Worm (Caenorhabditis elegans) whole organism, L3 larva: ENCODE results near the gene csn-4.

Experiments
- nhr-28 ChIP-seq: fragments of 150-350 bp; optimal IDR thresholded peaks from 2 replicates; lab custom pipeline; 2014; ENCODE audit warnings: missing biosample characterization, missing genetic modification characterization
- zag-1 ChIP-seq: fragments of 150-350 bp; optimal IDR thresholded peaks from 2 replicates; lab custom pipeline; 2014; ENCODE audit warnings: missing biosample characterization, missing genetic modification characterization

- TF ChIP-seq zag-1 (tag; lab: Kevin White, UChicago) (no peak), nhr-28 (no peak)
Observed at ce11 chrIV:1065569-1065968, 21.2 kb downstream of the csn-4 start.
